Worm (Caenorhabditis elegans) whole organism, mixed stage, embryonic: ENCODE measurements around the gene srh-137.

Experiments
- bed-3 ChIP-seq: fragments of 200-800 bp; sonication (Bioruptor generic); optimal IDR thresholded peaks from 3 replicates; lab custom pipeline; 2018; ENCODE audit warnings: mild to moderate bottlenecking, missing genetic modification characterization, moderate library complexity, missing compliant biosample characterization
- blmp-1 ChIP-seq: fragments of 150-350 bp; optimal IDR thresholded peaks from 2 replicates; lab custom pipeline; 2014; ENCODE audit warnings: missing biosample characterization, missing genetic modification characterization
- ceh-39 ChIP-seq: fragments of 150-350 bp; optimal IDR thresholded peaks from 2 replicates; lab custom pipeline; 2014; ENCODE audit warnings: missing biosample characterization, missing genetic modification characterization
- ceh-43 ChIP-seq: fragments of 200-800 bp; sonication (Bioruptor generic); optimal IDR thresholded peaks from 2 replicates; lab custom pipeline; 2018; ENCODE audit warnings: mild to moderate bottlenecking, missing genetic modification characterization, moderate library complexity, missing compliant biosample characterization
- ceh-83 ChIP-seq: fragments of 200-800 bp; sonication (Bioruptor generic); optimal IDR thresholded peaks from 2 replicates; lab custom pipeline; 2018; ENCODE audit warnings: mild to moderate bottlenecking, missing genetic modification characterization, missing compliant biosample characterization
- ces-1 ChIP-seq: fragments of 150-350 bp; optimal IDR thresholded peaks from 2 replicates; lab custom pipeline; 2014; ENCODE audit warnings: missing biosample characterization, missing genetic modification reagents, missing genetic modification characterization
- cnd-1 ChIP-seq: fragments of 200-800 bp; sonication (Bioruptor generic); optimal IDR thresholded peaks from 2 replicates; lab custom pipeline; 2018; ENCODE audit warnings: mild to moderate bottlenecking, missing genetic modification characterization, missing compliant biosample characterization
- drap-1 ChIP-seq: fragments of 200-800 bp; sonication (Bioruptor generic); optimal IDR thresholded peaks from 3 replicates; lab custom pipeline; 2018; ENCODE audit warnings: mild to moderate bottlenecking, missing genetic modification characterization, missing compliant biosample characterization
- elt-3 ChIP-seq: fragments of 150-350 bp; optimal IDR thresholded peaks from 2 replicates; lab custom pipeline; 2014; ENCODE audit warnings: missing biosample characterization, missing genetic modification characterization
- flh-1 ChIP-seq: fragments of 200-800 bp; sonication (Bioruptor generic); optimal IDR thresholded peaks from 2 replicates; lab custom pipeline; 2018; ENCODE audit warnings: mild to moderate bottlenecking, missing genetic modification characterization, moderate library complexity, missing compliant biosample characterization
- ham-2 ChIP-seq: fragments of 200-800 bp; sonication (Bioruptor generic); optimal IDR thresholded peaks from 2 replicates; lab custom pipeline; 2018; ENCODE audit warnings: mild to moderate bottlenecking, missing genetic modification characterization, missing compliant biosample characterization
- hlh-1 ChIP-seq: fragments of 150-350 bp; optimal IDR thresholded peaks from 2 replicates; lab custom pipeline; 2014; ENCODE audit warnings: missing biosample characterization, missing genetic modification reagents, missing genetic modification characterization
- lin-13 ChIP-seq: fragments of 150-350 bp; optimal IDR thresholded peaks from 2 replicates; lab custom pipeline; 2014; ENCODE audit warnings: missing biosample characterization, missing genetic modification characterization
- lin-32 ChIP-seq: fragments of 200-800 bp; sonication (Bioruptor generic); optimal IDR thresholded peaks from 2 replicates; lab custom pipeline; 2018; ENCODE audit warnings: mild to moderate bottlenecking, missing genetic modification characterization, missing compliant biosample characterization
- lsy-2 ChIP-seq: fragments of 150-350 bp; optimal IDR thresholded peaks from 2 replicates; lab custom pipeline; 2014; ENCODE audit warnings: missing biosample characterization, missing genetic modification characterization
- mab-5 ChIP-seq: fragments of 150-350 bp; optimal IDR thresholded peaks from 2 replicates; lab custom pipeline; 2014; ENCODE audit warnings: missing biosample characterization, missing genetic modification characterization
- mep-1 ChIP-seq: fragments of 150-350 bp; optimal IDR thresholded peaks from 2 replicates; lab custom pipeline; 2017; ENCODE audit warnings: missing biosample characterization, missing genetic modification reagents, missing genetic modification characterization, inconsistent platforms
- nhr-12 ChIP-seq: fragments of 150-350 bp; optimal IDR thresholded peaks from 2 replicates; lab custom pipeline; 2014; ENCODE audit warnings: missing biosample characterization, missing genetic modification characterization
- nhr-2 ChIP-seq: fragments of 150-350 bp; optimal IDR thresholded peaks from 2 replicates; lab custom pipeline; 2014; ENCODE audit warnings: missing biosample characterization, missing genetic modification characterization
- nhr-237 ChIP-seq: fragments of 150-350 bp; optimal IDR thresholded peaks from 2 replicates; lab custom pipeline; 2014; ENCODE audit warnings: missing biosample characterization, missing genetic modification characterization
- nhr-76 ChIP-seq: sonication (generic microtip); optimal IDR thresholded peaks from 2 replicates; lab custom pipeline; 2017; ENCODE audit warnings: missing biosample characterization, missing genetic modification characterization
- pha-4 ChIP-seq: fragments of 150-350 bp; optimal IDR thresholded peaks from 2 replicates; lab custom pipeline; 2018; ENCODE audit warnings: missing biosample characterization, missing genetic modification reagents, missing genetic modification characterization
- sptf-1 ChIP-seq: sonication (generic microtip); optimal IDR thresholded peaks from 2 replicates; lab custom pipeline; 2017; ENCODE audit warnings: mild to moderate bottlenecking, missing genetic modification characterization, moderate library complexity, missing compliant biosample characterization
- unc-39 ChIP-seq: fragments of 150-350 bp; optimal IDR thresholded peaks from 2 replicates; lab custom pipeline; 2014; ENCODE audit warnings: missing biosample characterization, missing genetic modification characterization
- unc-62 ChIP-seq: fragments of 150-350 bp; optimal IDR thresholded peaks from 2 replicates; lab custom pipeline; 2014; ENCODE audit warnings: missing biosample characterization, missing genetic modification reagents, missing genetic modification characterization
- zip-8 ChIP-seq: fragments of 150-350 bp; optimal IDR thresholded peaks from 2 replicates; lab custom pipeline; 2014; ENCODE audit warnings: missing biosample characterization, missing genetic modification characterization
- ztf-11 ChIP-seq: fragments of 150-350 bp; optimal IDR thresholded peaks from 2 replicates; lab custom pipeline; 2014; ENCODE audit warnings: missing biosample characterization, missing genetic modification characterization

srh-137 gene

ce11 chrV:16668473-16668872 is 48.0 kb downstream of the srh-137 start, which contains the start of gene F14F8.9:
Gene F14F8.9, minus strand, starts transcription at chrV:16668573.
- TF ChIP-seq mab-5 (tag; lab: Kevin White, UChicago), result no peak
- no peak for TF ChIP-seq elt-3 (tag; lab: Kevin White, UChicago)
- no peak for TF ChIP-seq pha-4 (tag; lab: Kevin White, UChicago)
- no peak for TF ChIP-seq ceh-39 (tag; lab: Kevin White, UChicago)
- TF ChIP-seq ceh-43 (GFP tag; lab: Kevin White, UChicago), result no peak
- TF ChIP-seq unc-39, result no peak
- no peak for TF ChIP-seq mep-1 (tag; lab: Kevin White, UChicago)
- TF ChIP-seq zip-8 (tag; lab: Kevin White, UChicago), result no peak
- no peak for TF ChIP-seq ceh-83 (GFP tag; lab: Kevin White, UChicago)
- TF ChIP-seq lsy-2 (tag; lab: Kevin White, UChicago), result no peak
- TF ChIP-seq sptf-1, result no peak
- no peak for TF ChIP-seq flh-1 (GFP tag; lab: Kevin White, UChicago)
- no peak for TF ChIP-seq drap-1
- TF ChIP-seq ztf-11 (tag; lab: Kevin White, UChicago), result no peak
- no peak for TF ChIP-seq nhr-76
- TF ChIP-seq blmp-1 (tag; lab: Kevin White, UChicago), result no peak
- TF ChIP-seq nhr-2 (tag; lab: Kevin White, UChicago), result no peak
- TF ChIP-seq bed-3, result no peak

- TF ChIP-seq unc-39, result no peak
- TF ChIP-seq hlh-1 (tag; lab: Kevin White, UChicago), result no peak
- no peak for TF ChIP-seq nhr-237 (tag; lab: Kevin White, UChicago)
- no peak for TF ChIP-seq unc-62 (GFP tag; lab: Kevin White, UChicago)
- TF ChIP-seq flh-1 (GFP tag; lab: Kevin White, UChicago), result no peak
- no peak for TF ChIP-seq mab-5 (tag; lab: Kevin White, UChicago)
- TF ChIP-seq lin-32 (GFP tag; lab: Kevin White, UChicago), result no peak
- TF ChIP-seq ham-2 (GFP tag; lab: Kevin White, UChicago), result no peak
- no peak for TF ChIP-seq nhr-2 (tag; lab: Kevin White, UChicago)
- TF ChIP-seq ztf-11 (tag; lab: Kevin White, UChicago), result no peak
- TF ChIP-seq ces-1 (GFP tag; lab: Kevin White, UChicago), result no peak
- no peak for TF ChIP-seq ceh-39 (tag; lab: Kevin White, UChicago)
- TF ChIP-seq nhr-12 (tag; lab: Kevin White, UChicago), result no peak
- no peak for TF ChIP-seq cnd-1 (tag; lab: Kevin White, UChicago)
- no peak for TF ChIP-seq lin-13 (tag; lab: Kevin White, UChicago)
- no peak for TF ChIP-seq mep-1 (tag; lab: Kevin White, UChicago)
- no peak for TF ChIP-seq nhr-76
- TF ChIP-seq pha-4 (tag; lab: Kevin White, UChicago), result no peak
- TF ChIP-seq bed-3, result no peak
Measured at ce11 chrV:16666647-16667046, 49.8 kb downstream of the srh-137 start, which contains the start of gene F14F8.14. Gene F14F8.14, minus strand, starts transcription at chrV:16666747.
